Fruit fly (Drosophila melanogaster) Kc167 (cell line): ENCODE data around the gene CG4210.

ENCODE experiments used
- Myc ChIP-seq: fragments of >200 bp; optimal IDR thresholded peaks from 2 replicates; lab custom pipeline; 2017; ENCODE audit warnings: missing external identifiers
- Sin3A ChIP-seq: fragments of >200 bp; optimal IDR thresholded peaks from 2 replicates; lab custom pipeline; 2018; ENCODE audit warnings: missing external identifiers
- h ChIP-seq: fragments of >200 bp; optimal IDR thresholded peaks from 3 replicates; lab custom pipeline; 2018; ENCODE audit warnings: missing external identifiers
- insv ChIP-seq: fragments of >200 bp; optimal IDR thresholded peaks from 3 replicates; lab custom pipeline; 2018; ENCODE audit warnings: missing external identifiers
- psq ChIP-seq: fragments of >200 bp; optimal IDR thresholded peaks from 2 replicates; lab custom pipeline; 2017; ENCODE audit warnings: missing external identifiers
- ttk ChIP-seq: sonication (Bioruptor generic); optimal IDR thresholded peaks from 2 replicates; lab custom pipeline; 2017; ENCODE audit warnings: missing external identifiers

CG4210 gene

DNA sequence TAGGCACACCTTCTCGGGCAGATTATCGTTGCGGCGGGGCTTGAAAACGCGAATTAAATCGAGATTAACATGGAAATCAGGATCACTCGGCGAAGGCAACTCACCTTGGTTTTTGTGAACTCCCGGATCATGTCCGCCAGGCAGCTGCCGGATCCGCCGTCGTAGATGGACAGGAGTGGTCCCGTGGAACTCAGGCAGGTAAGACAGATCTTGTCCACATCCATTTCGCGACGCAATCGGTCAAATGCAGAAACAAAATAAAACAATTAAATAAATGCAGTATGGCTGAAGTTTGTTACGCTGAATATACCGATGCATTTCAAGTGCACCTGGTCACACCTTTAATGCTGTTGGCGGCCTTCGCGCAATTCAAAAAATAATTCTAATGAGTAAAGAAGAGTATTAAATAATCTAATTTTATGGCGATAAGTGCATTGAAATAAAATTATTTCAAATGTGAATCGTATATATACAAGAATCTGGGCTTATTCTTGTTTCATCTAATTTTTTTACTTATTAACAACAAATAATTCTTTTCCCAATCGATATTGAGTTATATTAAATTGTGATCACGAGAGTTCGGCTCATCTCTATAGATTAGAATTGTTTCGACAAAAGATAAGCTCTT lies at the start of gene CG4210, which contains the start of gene CG6654:
CG4210 (plus strand) TSS at position 613 of the 628 bp plus-strand sequence.
CG6654 (minus strand) TSS at position 297 of the 628 bp plus-strand sequence.
- TF ChIP-seq psq (lab: Kevin White, UChicago) (no peak), h (lab: Kevin White, UChicago) (no peak), Sin3A (no peak), Myc (lab: Kevin White, UChicago) (no peak), ttk (no peak), insv (lab: Kevin White, UChicago) (no peak)

DNA sequence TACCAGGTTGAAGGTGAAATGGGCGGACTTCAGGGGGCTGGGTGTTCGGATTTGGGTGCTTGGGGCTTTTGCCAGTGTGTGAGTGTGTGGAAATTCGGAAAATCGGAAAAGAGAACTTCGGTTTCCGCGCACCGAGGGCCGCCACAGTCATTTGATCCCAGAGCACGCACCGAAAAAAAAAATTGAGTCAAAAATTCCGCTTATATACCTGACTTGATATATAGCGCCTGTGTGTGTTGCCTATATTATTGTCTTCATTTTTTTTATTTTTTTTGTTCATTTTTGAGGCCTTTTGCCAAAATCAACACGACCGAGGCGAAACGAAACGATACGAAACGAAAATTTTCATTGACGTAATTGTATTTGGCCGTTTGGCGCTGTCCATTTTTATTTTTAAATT lies 36.5 kb upstream of the CG4210 start:
- TF ChIP-seq psq (lab: Kevin White, UChicago) = no peak

- TF ChIP-seq psq (lab: Kevin White, UChicago) (no peak), h (lab: Kevin White, UChicago) (no peak), insv (lab: Kevin White, UChicago) (no peak), Myc (lab: Kevin White, UChicago) (no peak), Sin3A (no peak), ttk (no peak)
These were observed 32.3 kb upstream of the CG4210 start, which contains the start of gene Mf for dm6 chr3R:15181467-15181866. Gene Mf (minus strand): TSS chr3R:15181510.

DNA sequence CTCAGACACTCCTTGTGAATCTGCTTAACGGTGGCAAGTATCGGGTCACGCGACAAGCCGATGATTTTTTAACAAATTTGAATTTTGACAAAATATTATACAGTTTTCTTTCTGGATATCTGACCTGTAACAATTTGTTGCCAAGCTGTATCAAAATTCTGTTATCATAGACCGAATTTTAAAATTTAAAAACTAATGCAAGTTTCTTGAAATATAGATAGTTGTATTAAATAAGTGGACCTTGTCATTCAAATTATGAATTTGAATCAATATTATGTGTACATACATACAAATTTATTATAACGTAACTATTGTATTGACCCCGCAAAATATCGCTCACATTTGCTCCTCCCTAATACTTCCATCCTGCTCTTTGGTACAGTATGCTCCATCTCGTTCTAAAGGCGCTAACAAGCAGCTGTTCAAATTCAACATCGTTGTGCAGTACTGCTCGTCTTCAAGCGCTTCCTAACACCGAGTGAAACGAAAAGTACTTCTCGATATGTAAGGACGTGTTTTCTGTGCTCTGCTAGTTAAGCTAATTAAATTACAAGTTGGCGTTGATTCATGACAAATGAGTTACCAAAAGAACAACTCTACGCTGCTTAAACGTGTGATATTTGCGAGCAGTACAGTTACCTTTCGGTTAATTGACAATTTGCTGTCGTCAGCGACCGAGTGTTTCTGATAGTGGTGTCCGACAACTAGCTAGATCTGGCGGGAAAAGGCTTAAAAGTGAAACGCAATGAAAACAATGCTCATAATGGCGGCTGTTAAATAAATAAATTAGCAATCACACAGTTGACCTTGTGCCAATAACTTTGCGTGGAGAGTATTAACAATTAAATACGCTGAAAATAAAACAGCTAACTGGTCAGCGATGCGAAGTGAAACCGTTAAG lies 17.4 kb upstream of the CG4210 start, which contains the start of the genes Kpc1 and CG42542:
Kpc1 (minus strand) TSS at position 77 of the 901 bp plus-strand sequence.
CG42542 (plus strand) TSS at position 465 of the 901 bp plus-strand sequence.
- TF ChIP-seq insv (lab: Kevin White, UChicago) (no peak), h (lab: Kevin White, UChicago) (no peak), Myc (lab: Kevin White, UChicago) (no peak), Sin3A (no peak), psq (lab: Kevin White, UChicago) (no peak), ttk (no peak)

dm6 chr3R:15197373-15197772 lies 16.4 kb upstream of the CG4210 start:
- TF ChIP-seq Myc (lab: Kevin White, UChicago) (no peak), psq (lab: Kevin White, UChicago) (no peak), insv (lab: Kevin White, UChicago) (no peak), ttk (no peak), Sin3A (no peak), h (lab: Kevin White, UChicago) (no peak)

- TF ChIP-seq Sin3A = no peak
- no peak for TF ChIP-seq ttk
- TF ChIP-seq Myc (lab: Kevin White, UChicago) = no peak
- no peak for TF ChIP-seq psq (lab: Kevin White, UChicago)
- TF ChIP-seq h (lab: Kevin White, UChicago) = no peak
- TF ChIP-seq insv (lab: Kevin White, UChicago) = no peak
These were observed 15.6 kb upstream of the CG4210 start for dm6 chr3R:15198052-15198793.

dm6 chr3R:15205223-15205622 lies 8.6 kb upstream of the CG4210 start:
- TF ChIP-seq Myc (lab: Kevin White, UChicago) = no peak

- TF ChIP-seq insv (lab: Kevin White, UChicago) = no peak
- TF ChIP-seq psq (lab: Kevin White, UChicago) = no peak
- TF ChIP-seq ttk = no peak
These were observed 7.5 kb upstream of the CG4210 start, which contains the start of gene Spn88Ea for dm6 chr3R:15206273-15206672. Gene Spn88Ea (minus strand): TSS chr3R:15206447.

dm6 chr3R:15208712-15209499 lies 4.9 kb upstream of the CG4210 start, which contains the start of the genes Spn88Eb and Mau2:
Gene Spn88Eb (minus strand): TSS chr3R:15208762.
Gene Mau2 (plus strand): TSS chr3R:15209204.
- no peak for TF ChIP-seq Sin3A
- TF ChIP-seq insv (lab: Kevin White, UChicago) = no peak
- TF ChIP-seq Myc (lab: Kevin White, UChicago) = no peak
- TF ChIP-seq ttk = no peak
- no peak for TF ChIP-seq psq (lab: Kevin White, UChicago)
- no peak for TF ChIP-seq h (lab: Kevin White, UChicago)

DNA sequence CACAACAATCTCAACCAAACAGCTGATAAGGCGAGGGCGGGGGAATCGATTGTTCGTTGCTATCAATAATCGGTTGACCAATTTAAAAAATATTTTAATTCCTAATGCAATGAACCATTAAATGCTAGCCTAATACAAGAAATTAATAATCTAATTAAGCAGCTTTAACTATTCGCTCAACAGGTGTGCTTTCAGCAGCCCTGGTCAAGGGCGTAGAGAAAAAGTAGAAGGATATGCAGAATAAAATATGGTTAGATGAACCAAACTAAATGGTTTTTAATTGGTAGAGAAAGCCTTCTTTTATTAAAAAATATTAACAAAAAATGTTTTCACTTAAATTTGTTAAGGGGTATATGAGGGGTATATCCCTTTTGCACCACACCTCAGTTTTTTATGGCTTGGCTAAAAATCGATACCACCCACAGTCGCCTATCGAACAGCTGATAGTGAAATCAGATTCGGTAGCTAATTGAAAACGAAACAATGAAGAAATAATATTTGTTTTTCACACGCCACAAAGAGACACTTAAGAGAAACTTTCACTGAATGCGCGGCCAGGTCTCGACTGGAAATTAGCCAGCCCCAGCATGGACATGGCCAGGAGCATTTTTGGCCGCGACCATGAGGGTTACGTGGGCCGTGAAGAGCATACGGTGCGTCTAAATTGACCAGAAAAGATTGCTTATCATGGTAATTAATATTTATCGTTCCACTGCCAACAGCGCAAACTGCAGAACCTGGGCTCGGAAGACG lies 5.2 kb downstream of the CG4210 start, which contains the start of the genes SIDL and CG12241:
SIDL (minus strand) TSS at position 51 of the 753 bp plus-strand sequence.
CG12241 (plus strand) TSS at position 433 of the 753 bp plus-strand sequence.
- TF ChIP-seq h (lab: Kevin White, UChicago) (no peak), ttk (no peak), psq (lab: Kevin White, UChicago) (no peak), Sin3A (no peak), Myc (lab: Kevin White, UChicago) (no peak), insv (lab: Kevin White, UChicago) (no peak)
